Fruit fly (Drosophila melanogaster): Measurements from ENCODE around the gene CG43092.

DNA sequence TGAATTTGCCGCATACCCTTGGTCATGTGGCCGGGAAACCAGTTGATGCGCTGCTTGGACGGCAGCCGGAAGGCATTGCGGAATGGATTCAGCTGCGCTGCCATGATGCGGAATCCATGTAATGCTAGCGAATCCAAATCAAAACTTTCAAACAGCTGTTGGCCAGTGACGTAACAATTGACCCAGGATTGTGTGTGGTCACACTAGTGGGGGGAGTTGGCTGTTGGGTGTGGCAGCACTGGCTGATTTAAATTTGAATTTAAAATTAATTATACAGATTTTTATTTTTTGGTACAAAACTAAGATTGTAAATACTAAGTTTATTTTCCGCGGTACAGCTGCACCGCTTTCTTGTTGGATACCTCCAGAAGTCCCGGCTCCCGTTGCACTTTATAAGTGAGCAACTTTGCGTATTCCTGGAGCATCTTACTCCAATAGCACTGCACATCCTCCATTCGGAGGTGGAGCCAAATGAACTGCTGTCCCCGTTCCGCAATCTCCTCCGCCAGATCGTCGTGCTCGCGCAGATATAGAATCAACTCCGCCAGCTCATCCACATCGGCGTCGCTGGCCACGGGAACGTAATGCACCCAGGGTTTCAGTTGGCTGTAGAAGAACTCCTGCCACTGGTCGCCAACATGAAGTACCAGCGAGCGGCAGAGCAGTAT, 21.9 kb downstream of the CG43092 start, which contains the start of gene CG17141:
- TF ChIP-seq ara (GFP tag; IDR thresholded peaks at IDR 0.05), result no peak
- no peak for TF ChIP-seq usp (GFP tag; optimal IDR thresholded peaks at IDR 0.05)
- TF ChIP-seq Vsx1 (GFP tag; optimal IDR thresholded peaks at IDR 0.05), result no peak
- no peak for TF ChIP-seq Bdp1 (GFP tag; optimal IDR thresholded peaks at IDR 0.05)
- TF ChIP-seq Taf1 (GFP tag; IDR thresholded peaks at IDR 0.05), result no peak
- TF ChIP-seq CG7357 (GFP tag; IDR thresholded peaks at IDR 0.05), result no peak
- no peak for TF ChIP-seq en (GFP tag; optimal IDR thresholded peaks at IDR 0.05)
- no peak for TF ChIP-seq gem (tag; optimal IDR thresholded peaks at IDR 0.05)
- TF ChIP-seq CG32772 (GFP tag; IDR thresholded peaks at IDR 0.05), result no peak

All from whole organism, embryonic.